Worm (Caenorhabditis elegans): Measurements from ENCODE around the gene Y57A10A.24.

Gene Y57A10A.24

DNA sequence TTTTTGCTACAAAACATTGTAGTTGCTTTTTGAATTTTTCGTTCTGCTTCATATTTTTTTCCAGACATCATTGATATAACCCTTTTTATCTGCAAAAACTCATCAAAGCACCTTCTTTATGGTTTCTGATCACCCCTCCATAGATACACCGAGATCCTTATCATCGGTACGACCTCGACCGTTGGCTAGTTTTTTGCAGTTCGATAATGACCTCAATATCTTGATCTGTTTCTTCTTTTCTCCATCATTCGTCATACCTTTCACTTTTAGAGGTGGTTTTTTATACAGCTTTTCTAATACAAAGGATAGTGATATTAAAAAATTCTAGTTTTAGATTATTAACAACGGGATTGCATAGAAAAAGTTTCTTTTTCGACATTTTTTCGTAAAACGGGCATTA, 3.3 kb upstream of the Y57A10A.24 start:
- TF ChIP-seq tbx-2 (tag; optimal IDR thresholded peaks at IDR 0.05): no peak
- TF ChIP-seq ahr-1 (tag; optimal IDR thresholded peaks at IDR 0.05): no peak
- no peak for TF ChIP-seq pha-4 (tag; optimal IDR thresholded peaks at IDR 0.05)

DNA sequence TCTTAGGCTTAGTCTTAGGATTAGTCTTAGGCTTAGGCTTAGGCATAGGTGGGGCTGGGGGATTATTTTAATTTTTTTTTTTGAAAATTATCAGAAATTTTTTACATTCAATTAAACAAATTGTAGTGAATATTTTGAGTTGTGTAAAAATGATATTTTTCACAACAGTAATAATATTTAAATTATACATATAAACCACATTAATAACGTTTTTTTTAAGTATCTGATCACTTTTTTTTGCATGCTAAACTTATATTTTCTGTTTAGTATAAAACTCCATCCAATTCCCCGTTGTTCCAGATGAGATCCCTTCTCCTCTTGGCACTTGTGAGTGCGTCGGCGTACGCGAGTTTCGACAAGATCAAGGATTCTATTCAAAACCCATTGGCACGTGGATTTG, 2.7 kb upstream of the Y57A10A.24 start, which contains the start of gene txdc-12.1:
TSS of gene txdc-12.1 (plus strand) at position 301 of the 400 bp plus-strand sequence.
- TF ChIP-seq T23F11.4 (GFP tag; optimal IDR thresholded peaks at IDR 0.05) (no peak), unc-3 (GFP tag; conservative IDR thresholded peaks at IDR 0.05) (no peak), unc-3 (tag; optimal IDR thresholded peaks at IDR 0.05) (no peak), lim-6 (tag; optimal IDR thresholded peaks at IDR 0.05) (no peak), pag-3 (tag; optimal IDR thresholded peaks at IDR 0.05; ENCODE audit: borderline replicate concordance) (no peak), pax-1 (tag; optimal IDR thresholded peaks at IDR 0.05) (no peak), sdc-2 (tag; optimal IDR thresholded peaks at IDR 0.05) (no peak), nfya-1 (tag; optimal IDR thresholded peaks at IDR 0.05) (no peak), ceh-9 (tag; optimal IDR thresholded peaks at IDR 0.05) (no peak), K02D7.2 (tag; optimal IDR thresholded peaks at IDR 0.05) (no peak), pros-1 (tag; optimal IDR thresholded peaks at IDR 0.05) (no peak), fkh-6 (tag; optimal IDR thresholded peaks at IDR 0.05) (no peak)

DNA sequence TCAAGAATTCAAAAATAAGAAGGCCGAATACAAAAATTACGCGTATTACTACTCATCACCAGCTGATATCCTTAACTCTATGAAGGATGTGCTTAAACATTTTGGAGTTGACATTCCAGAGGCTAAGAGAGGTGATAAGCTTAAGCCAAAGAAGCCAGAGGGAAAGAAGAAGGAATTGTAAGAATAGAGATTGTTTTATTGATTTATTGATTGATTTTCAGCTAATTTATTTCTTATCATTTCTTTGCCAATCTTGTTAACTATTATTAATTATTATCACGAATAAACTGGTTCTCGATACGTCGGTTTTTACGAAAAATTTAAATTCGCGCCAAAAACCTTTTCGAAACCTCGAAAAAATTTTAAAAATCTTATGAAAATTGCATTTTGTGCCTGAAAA, 954 bp upstream of the Y57A10A.24 start:
- TF ChIP-seq elt-2 (tag; optimal IDR thresholded peaks at IDR 0.05) (no peak), ets-4 (tag; optimal IDR thresholded peaks at IDR 0.05) (no peak), hlh-30 (tag; optimal IDR thresholded peaks at IDR 0.05; ENCODE audit: insufficient read depth) (no peak), sox-2 (GFP tag; IDR thresholded peaks at IDR 0.05) (no peak), npax-4 (tag; optimal IDR thresholded peaks at IDR 0.05) (no peak)

DNA sequence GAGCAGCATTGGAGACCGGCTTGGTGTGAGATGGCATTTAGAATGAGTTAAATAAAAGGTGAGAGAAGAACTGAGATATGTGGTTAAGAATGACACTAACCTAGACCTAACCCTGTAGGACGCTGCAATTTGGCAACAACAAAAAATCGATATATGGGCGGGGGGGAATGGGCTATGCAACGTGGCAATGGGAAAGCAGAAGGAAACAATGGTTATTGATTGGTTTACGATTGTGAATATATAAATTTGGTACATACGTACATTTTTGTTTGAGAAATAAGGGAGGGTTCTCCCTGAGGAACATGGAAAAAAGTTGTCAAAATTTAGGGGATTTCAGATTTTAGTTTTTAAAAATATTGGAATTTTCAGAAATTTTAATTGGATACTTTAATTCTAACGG, 6.3 kb downstream of the Y57A10A.24 start, which contains the start of gene tag-276:
TSS of gene tag-276 (minus strand) at position 101 of the 400 bp plus-strand sequence.
- TF ChIP-seq C38D4.7 (GFP tag; optimal IDR thresholded peaks at IDR 0.05) (no peak), ceh-2 (tag; optimal IDR thresholded peaks at IDR 0.05) (no peak), unc-55 (GFP tag; optimal IDR thresholded peaks at IDR 0.05) (no peak), T23F11.4 (GFP tag; optimal IDR thresholded peaks at IDR 0.05) (no peak), dmd-4 (tag; optimal IDR thresholded peaks at IDR 0.05; ENCODE audit: borderline replicate concordance) (no peak), syd-9 (tag; optimal IDR thresholded peaks at IDR 0.05) (no peak), elt-2 (tag; optimal IDR thresholded peaks at IDR 0.05) (no peak), pat-9 (tag; optimal IDR thresholded peaks at IDR 0.05) (no peak), npax-4 (tag; optimal IDR thresholded peaks at IDR 0.05) (no peak), fax-1 (tag; optimal IDR thresholded peaks at IDR 0.05) (no peak), elt-4 (tag; optimal IDR thresholded peaks at IDR 0.05) (no peak), unc-86 (tag; optimal IDR thresholded peaks at IDR 0.05) (no peak), ceh-34 (tag; optimal IDR thresholded peaks at IDR 0.05) (no peak), tbx-2 (tag; optimal IDR thresholded peaks at IDR 0.05) (no peak)

DNA sequence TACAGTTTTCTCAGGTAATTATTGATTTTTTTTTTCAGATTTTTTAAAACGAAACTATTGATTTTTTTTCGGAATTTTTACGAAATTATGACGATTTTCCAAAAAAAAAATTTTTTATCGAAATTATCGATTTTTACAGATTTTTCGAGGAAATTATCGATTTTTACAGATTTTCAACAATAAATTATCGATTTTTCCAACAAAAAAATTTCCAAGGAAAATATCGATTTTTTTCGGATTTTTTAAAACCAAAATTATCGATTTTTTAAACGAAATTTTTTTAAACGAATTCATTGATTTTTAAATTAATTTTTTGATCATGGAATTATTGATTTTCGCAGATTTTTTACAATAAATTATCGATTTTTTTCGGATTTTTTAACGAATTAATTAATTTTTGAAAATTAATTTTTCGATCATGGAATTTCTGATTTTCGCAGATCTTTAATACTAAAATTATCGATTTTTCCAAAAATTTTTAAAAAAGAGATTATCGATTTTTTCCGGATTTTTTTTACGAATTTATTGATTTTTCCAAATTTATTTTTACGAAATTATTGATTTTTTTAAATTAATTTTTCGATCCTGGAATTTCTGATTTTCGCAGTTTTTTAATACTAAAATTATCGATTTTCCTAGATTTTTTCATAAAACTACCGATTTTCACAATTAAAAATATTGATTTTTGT, 12.9 kb downstream of the Y57A10A.24 start:
- peak; percentile 70 for TF ChIP-seq ceh-48 (tag; optimal IDR thresholded peaks at IDR 0.05)
- TF ChIP-seq dve-1 (tag; optimal IDR thresholded peaks at IDR 0.05): no peak

DNA sequence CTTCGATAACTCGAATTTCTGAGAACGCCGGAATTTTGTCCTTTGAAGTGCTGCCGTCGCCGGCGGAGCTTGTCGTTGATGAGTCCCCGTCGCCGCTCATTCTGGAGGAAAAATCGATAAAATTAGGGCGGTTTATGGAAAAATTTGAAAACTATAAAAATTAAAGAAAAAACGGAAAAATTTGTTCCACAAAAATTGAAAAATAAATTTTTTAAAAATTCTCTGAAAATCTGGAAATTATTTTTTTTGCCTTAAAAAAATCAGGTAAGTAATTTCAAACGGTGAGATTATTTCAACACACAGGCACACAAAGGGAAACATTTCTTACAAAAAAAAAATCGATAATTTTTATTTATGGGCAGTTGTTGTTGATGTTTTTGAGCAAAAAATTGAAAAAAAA, 13.8 kb downstream of the Y57A10A.24 start, which contains the start of gene parn-2:
TSS of gene parn-2 (minus strand) at position 101 of the 400 bp plus-strand sequence.
- no peak for TF ChIP-seq che-1 (tag; optimal IDR thresholded peaks at IDR 0.05)
- TF ChIP-seq unc-3 (GFP tag; conservative IDR thresholded peaks at IDR 0.05): no peak
- TF ChIP-seq unc-3 (tag; optimal IDR thresholded peaks at IDR 0.05): no peak
- no peak for TF ChIP-seq ceh-24 (tag; optimal IDR thresholded peaks at IDR 0.05)
- no peak for TF ChIP-seq C38D4.7 (GFP tag; optimal IDR thresholded peaks at IDR 0.05)
- no peak for TF ChIP-seq ceh-19 (GFP tag; optimal IDR thresholded peaks at IDR 0.05)
- no peak for TF ChIP-seq ceh-6 (GFP tag; optimal IDR thresholded peaks at IDR 0.05)
- no peak for TF ChIP-seq tbx-7 (tag; optimal IDR thresholded peaks at IDR 0.05)
- TF ChIP-seq mec-3 (tag; optimal IDR thresholded peaks at IDR 0.05; ENCODE audit: borderline replicate concordance): no peak
- TF ChIP-seq madf-2 (tag; optimal IDR thresholded peaks at IDR 0.05): no peak
- TF ChIP-seq ceh-48 (tag; optimal IDR thresholded peaks at IDR 0.05): no peak
- no peak for TF ChIP-seq elt-2 (tag; optimal IDR thresholded peaks at IDR 0.05)
- no peak for TF ChIP-seq sdc-2 (tag; optimal IDR thresholded peaks at IDR 0.05)
- no peak for TF ChIP-seq pat-9 (tag; optimal IDR thresholded peaks at IDR 0.05)
- TF ChIP-seq tbx-2 (tag; optimal IDR thresholded peaks at IDR 0.05): no peak
- no peak for TF ChIP-seq hlh-8 (tag; optimal IDR thresholded peaks at IDR 0.05)
- no peak for TF ChIP-seq gmeb-2 (tag; optimal IDR thresholded peaks at IDR 0.05)
- TF ChIP-seq ztf-16 (tag; optimal IDR thresholded peaks at IDR 0.05): no peak

All from whole organism, late embryonic.